3 worm cellular contexts compared by ENCODE assay signal in genomic region chrV:9544176-9544632, ce11.
A peak's percentile ranks its signal among the peaks of the same experiment; 100 is the strongest.
TF ChIP-seq lines count a peak whose summit lies in the region.

Gene mdf-1 (minus strand): TSS chrV:9544226.

TF ChIP-seq in whole organism, L1 larva, 84 proteins besides CTCF, POLR2A, EP300 and RAD21 (continued from another document and continues in another):
- TF ChIP-seq ceh-90 (tag; optimal IDR thresholded peaks at IDR 0.05; lab: Kevin White, UChicago) = no peak
- no peak for TF ChIP-seq sptf-1 (tag; optimal IDR thresholded peaks at IDR 0.05; lab: Kevin White, UChicago)
- peak; percentile 35 for TF ChIP-seq snpc-4 (tag; optimal IDR thresholded peaks at IDR 0.05; lab: Kevin White, UChicago)
- no peak for TF ChIP-seq aha-1 (tag; optimal IDR thresholded peaks at IDR 0.05; lab: Kevin White, UChicago)
- peak; percentile 32 for TF ChIP-seq unc-86 (tag; optimal IDR thresholded peaks at IDR 0.05; lab: Kevin White, UChicago)
- TF ChIP-seq fkh-4 (tag; optimal IDR thresholded peaks at IDR 0.05; lab: Kevin White, UChicago; ENCODE audit: borderline replicate concordance) = no peak
- no peak for TF ChIP-seq efl-3 (GFP tag; optimal IDR thresholded peaks at IDR 0.05; lab: Kevin White, UChicago)
- peak; percentile 85 for TF ChIP-seq C16A3.4 (tag; optimal IDR thresholded peaks at IDR 0.05; lab: Kevin White, UChicago)
- no peak for TF ChIP-seq vab-15 (tag; optimal IDR thresholded peaks at IDR 0.05; lab: Kevin White, UChicago)
- TF ChIP-seq fkh-10 (GFP tag; optimal IDR thresholded peaks at IDR 0.05; lab: Kevin White, UChicago) = no peak
- peak; percentile 40 for TF ChIP-seq irx-1 (tag; optimal IDR thresholded peaks at IDR 0.05; lab: Kevin White, UChicago)
- TF ChIP-seq tbx-2 (tag; optimal IDR thresholded peaks at IDR 0.05; lab: Kevin White, UChicago) = peak; percentile 60
- TF ChIP-seq nhr-28 (tag; optimal IDR thresholded peaks at IDR 0.05; lab: Kevin White, UChicago) = no peak
- TF ChIP-seq alr-1 (tag; optimal IDR thresholded peaks at IDR 0.05; lab: Kevin White, UChicago; ENCODE audit: borderline replicate concordance) = no peak
- no peak for TF ChIP-seq isw-1 (GFP tag; IDR thresholded peaks at IDR 0.05; lab: Robert Waterston, UW)
- TF ChIP-seq jun-1 (tag; optimal IDR thresholded peaks at IDR 0.05; lab: Kevin White, UChicago) = no peak
- peak; percentile 49 for TF ChIP-seq nhr-19 (GFP tag; conservative IDR thresholded peaks at IDR 0.05; lab: Robert Waterston, UW)
- TF ChIP-seq ceh-63 (GFP tag; optimal IDR thresholded peaks at IDR 0.05; lab: Kevin White, UChicago) = no peak
- no peak for TF ChIP-seq nhr-12 (tag; optimal IDR thresholded peaks at IDR 0.05; lab: Kevin White, UChicago)
- peak in 1 of 2 experiments; percentile 45 for TF ChIP-seq mdl-1 (tag; optimal IDR thresholded peaks at IDR 0.05; lab: Kevin White, UChicago)
- TF ChIP-seq lin-35 (GFP tag; optimal IDR thresholded peaks at IDR 0.05; lab: Kevin White, UChicago) = peak; percentile 90 to 96
- TF ChIP-seq F16B12.6 (tag; optimal IDR thresholded peaks at IDR 0.05; lab: Kevin White, UChicago) = peak; percentile 10
- peak; percentile 75 to 92 for TF ChIP-seq efl-1 (optimal IDR thresholded peaks at IDR 0.05; lab: Kevin White, UChicago)
- TF ChIP-seq efl-1 (GFP tag; optimal IDR thresholded peaks at IDR 0.05 in 1 of 2; lab: Kevin White, UChicago) = peak; percentile 91 to 99
- TF ChIP-seq ceh-82 (tag; optimal IDR thresholded peaks at IDR 0.05; lab: Kevin White, UChicago) = peak; percentile 14 to 68 (median 43)
- TF ChIP-seq xbp-1 (tag; optimal IDR thresholded peaks at IDR 0.05; lab: Kevin White, UChicago) = peak; percentile 60
- no peak for TF ChIP-seq grh-1 (GFP tag; IDR thresholded peaks at IDR 0.05; lab: Robert Waterston, UW)
- TF ChIP-seq skn-1 (tag; optimal IDR thresholded peaks at IDR 0.05; lab: Kevin White, UChicago) = peak; percentile 67
- TF ChIP-seq unc-62 (GFP tag; optimal IDR thresholded peaks at IDR 0.05; lab: Kevin White, UChicago) = no peak
- peak; percentile 67 for TF ChIP-seq swsn-7 (tag; optimal IDR thresholded peaks at IDR 0.05; lab: Kevin White, UChicago)
- TF ChIP-seq hlh-17 (GFP tag; optimal IDR thresholded peaks at IDR 0.05; lab: Kevin White, UChicago; ENCODE audit: borderline replicate concordance) = no peak
- no peak for TF ChIP-seq elt-2 (tag; optimal IDR thresholded peaks at IDR 0.05; lab: Kevin White, UChicago)
- TF ChIP-seq rnt-1 (tag; optimal IDR thresholded peaks at IDR 0.05; lab: Kevin White, UChicago) = peak; percentile 61
- TF ChIP-seq C04F5.9 (tag; optimal IDR thresholded peaks at IDR 0.05; lab: Kevin White, UChicago) = no peak
- no peak for TF ChIP-seq sox-4 (tag; optimal IDR thresholded peaks at IDR 0.05; lab: Kevin White, UChicago)
- peak; percentile 65 for TF ChIP-seq lin-15B (tag; optimal IDR thresholded peaks at IDR 0.05; lab: Kevin White, UChicago)
- TF ChIP-seq fos-1 (tag; optimal IDR thresholded peaks at IDR 0.05; lab: Kevin White, UChicago) = no peak
- TF ChIP-seq aly-2 (tag; optimal IDR thresholded peaks at IDR 0.05; lab: Kevin White, UChicago) = no peak
- TF ChIP-seq ceh-8 (GFP tag; optimal IDR thresholded peaks at IDR 0.05; lab: Kevin White, UChicago) = peak; percentile 34
- peak; percentile 68 for TF ChIP-seq nhr-90 (tag; optimal IDR thresholded peaks at IDR 0.05; lab: Kevin White, UChicago; ENCODE audit: poor library complexity)
- peak in 1 of 6 experiments; percentile 82 for TF ChIP-seq elt-3 (tag; optimal IDR thresholded peaks at IDR 0.05; lab: Kevin White, UChicago)
- peak; percentile 59 to 81 for TF ChIP-seq lsy-2 (tag; optimal IDR thresholded peaks at IDR 0.05; lab: Kevin White, UChicago)
- no peak for TF ChIP-seq nhr-77 (tag; optimal IDR thresholded peaks at IDR 0.05; lab: Kevin White, UChicago)
- peak; percentile 50 for TF ChIP-seq egl-13 (tag; optimal IDR thresholded peaks at IDR 0.05; lab: Kevin White, UChicago)

TF ChIP-seq in whole organism, L3 larva, 47 proteins besides CTCF, POLR2A, EP300 and RAD21 (continued from another document):
- TF ChIP-seq unc-39 (tag; optimal IDR thresholded peaks at IDR 0.05; lab: Kevin White, UChicago) (no peak), nfya-1 (tag; optimal IDR thresholded peaks at IDR 0.05; lab: Kevin White, UChicago; ENCODE audit: insufficient read depth) (peak; percentile 82), snpc-4 (tag; optimal IDR thresholded peaks at IDR 0.05; lab: Kevin White, UChicago) (peak; percentile 36), ama-1 (optimal IDR thresholded peaks at IDR 0.05; lab: Kevin White, UChicago) (peak; percentile 41), nhr-23 (tag; optimal IDR thresholded peaks at IDR 0.05; lab: Kevin White, UChicago) (peak; percentile 85), pqm-1 (tag; optimal IDR thresholded peaks at IDR 0.05; lab: Kevin White, UChicago) (peak; percentile 58)

TF ChIP-seq in whole organism, young adult, 124 proteins besides CTCF, POLR2A, EP300 and RAD21 (continued from another document):
- TF ChIP-seq B0261.1 (tag; optimal IDR thresholded peaks at IDR 0.05; lab: Kevin White, UChicago) (no peak), madf-6 (GFP tag; IDR thresholded peaks at IDR 0.05; lab: Robert Waterston, UW) (no peak), rcor-1 (GFP tag; IDR thresholded peaks at IDR 0.05; lab: Robert Waterston, UW) (0 out of 2 replicates have a peak, but pooled peaks have one; percentile 45), ztf-25 (GFP tag; IDR thresholded peaks at IDR 0.05; lab: Robert Waterston, UW) (no peak), mes-4 (tag; optimal IDR thresholded peaks at IDR 0.05; lab: Kevin White, UChicago) (no peak), tbp1 (GFP tag; optimal IDR thresholded peaks at IDR 0.05; lab: Kevin White, UChicago) (peak; percentile 53), ama-1 (optimal IDR thresholded peaks at IDR 0.05; lab: Kevin White, UChicago) (peak; percentile 20), ama-1 (GFP tag; optimal IDR thresholded peaks at IDR 0.05; lab: Kevin White, UChicago) (no peak), ets-4 (GFP tag; optimal IDR thresholded peaks at IDR 0.05; lab: Kevin White, UChicago) (no peak), F52B5.7 (tag; optimal IDR thresholded peaks at IDR 0.05; lab: Kevin White, UChicago) (no peak), ztf-22 (GFP tag; optimal IDR thresholded peaks at IDR 0.05; lab: Kevin White, UChicago) (no peak), xnd-1 (tag; optimal IDR thresholded peaks at IDR 0.05; lab: Kevin White, UChicago) (no peak), B0035.1 (tag; optimal IDR thresholded peaks at IDR 0.05; lab: Kevin White, UChicago) (peak; percentile 10), madf-10 (tag; optimal IDR thresholded peaks at IDR 0.05; lab: Kevin White, UChicago) (peak; percentile 26), aptf-2 (GFP tag; conservative IDR thresholded peaks at IDR 0.05; lab: Robert Waterston, UW) (no peak), lag-1 (GFP tag; IDR thresholded peaks at IDR 0.05; lab: Robert Waterston, UW) (no peak), repo-1 (tag; optimal IDR thresholded peaks at IDR 0.05; lab: Kevin White, UChicago) (peak; percentile 57), sea-2 (GFP tag; IDR thresholded peaks at IDR 0.05; lab: Robert Waterston, UW) (no peak), egl-18 (GFP tag; IDR thresholded peaks at IDR 0.05; lab: Robert Waterston, UW) (no peak), attf-5 (GFP tag; optimal IDR thresholded peaks at IDR 0.05; lab: Kevin White, UChicago) (peak; percentile 45), ccch-3 (GFP tag; optimal IDR thresholded peaks at IDR 0.05; lab: Kevin White, UChicago) (no peak), cebp-1 (GFP tag; IDR thresholded peaks at IDR 0.05; lab: Robert Waterston, UW) (no peak), cebp-1 (tag; optimal IDR thresholded peaks at IDR 0.05; lab: Kevin White, UChicago) (peak; percentile 65), egl-44 (GFP tag; IDR thresholded peaks at IDR 0.05; lab: Robert Waterston, UW) (no peak), gei-17 (GFP tag; optimal IDR thresholded peaks at IDR 0.05; lab: Kevin White, UChicago) (no peak), ceh-100 (GFP tag; IDR thresholded peaks at IDR 0.05; lab: Robert Waterston, UW) (0 out of 2 replicates have a peak, but pooled peaks have one; percentile 17), hlh-12 (tag; optimal IDR thresholded peaks at IDR 0.05; lab: Kevin White, UChicago) (no peak), Y95B8A.8 (GFP tag; IDR thresholded peaks at IDR 0.05; lab: Robert Waterston, UW) (no peak), attf-3 (GFP tag; conservative IDR thresholded peaks at IDR 0.05; lab: Robert Waterston, UW) (no peak), egrh-3 (GFP tag; IDR thresholded peaks at IDR 0.05; lab: Robert Waterston, UW) (no peak), F23B12.7 (tag; optimal IDR thresholded peaks at IDR 0.05; lab: Kevin White, UChicago; ENCODE audit: insufficient read depth) (peak; percentile 24), dox-1 (GFP tag; IDR thresholded peaks at IDR 0.05; lab: Robert Waterston, UW) (peak; percentile 49; the same call in 1 of the 2 replicates), nhr-120 (GFP tag; IDR thresholded peaks at IDR 0.05; lab: Robert Waterston, UW) (no peak), bed-2 (GFP tag; IDR thresholded peaks at IDR 0.05; lab: Robert Waterston, UW) (no peak), ZK185.1 (tag; optimal IDR thresholded peaks at IDR 0.05; lab: Kevin White, UChicago; ENCODE audit: poor library complexity, severe bottlenecking) (peak; percentile 58), athp-1 (tag; optimal IDR thresholded peaks at IDR 0.05; lab: Kevin White, UChicago) (no peak), aptf-3 (GFP tag; IDR thresholded peaks at IDR 0.05; lab: Robert Waterston, UW) (no peak), ztf-3 (GFP tag; optimal IDR thresholded peaks at IDR 0.05; lab: Kevin White, UChicago) (no peak), sdz-38 (tag; optimal IDR thresholded peaks at IDR 0.05; lab: Kevin White, UChicago) (no peak), hsf-1 (GFP tag; IDR thresholded peaks at IDR 0.05; lab: Robert Waterston, UW) (no peak), C06A6.2 (GFP tag; conservative IDR thresholded peaks at IDR 0.05; lab: Robert Waterston, UW) (peak; percentile 63), Y56A3A.18 (GFP tag; IDR thresholded peaks at IDR 0.05; lab: Robert Waterston, UW) (no peak), ztf-6 (GFP tag; IDR thresholded peaks at IDR 0.05; lab: Robert Waterston, UW) (no peak), hrde-1 (tag; optimal IDR thresholded peaks at IDR 0.05; lab: Kevin White, UChicago; ENCODE audit: borderline replicate concordance) (peak; percentile 34), snpc-1.3 (tag; optimal IDR thresholded peaks at IDR 0.05; lab: Kevin White, UChicago; ENCODE audit: insufficient read depth) (no peak), T07F8.4 (tag; optimal IDR thresholded peaks at IDR 0.05; lab: Kevin White, UChicago) (no peak), F33H1.4 (GFP tag; IDR thresholded peaks at IDR 0.05; lab: Robert Waterston, UW) (no peak), C17E4.6 (GFP tag; IDR thresholded peaks at IDR 0.05; lab: Robert Waterston, UW) (no peak), Y67H2A.10 (GFP tag; conservative IDR thresholded peaks at IDR 0.05; lab: Robert Waterston, UW) (no peak), dpff-1 (tag; optimal IDR thresholded peaks at IDR 0.05; lab: Kevin White, UChicago) (no peak), madf-8 (GFP tag; conservative IDR thresholded peaks at IDR 0.05; lab: Robert Waterston, UW) (no peak), F10E7.11 (tag; optimal IDR thresholded peaks at IDR 0.05; lab: Kevin White, UChicago) (no peak), Y79H2A.3 (GFP tag; conservative IDR thresholded peaks at IDR 0.05; lab: Robert Waterston, UW) (no peak), lsl-1 (GFP tag; optimal IDR thresholded peaks at IDR 0.05; lab: Kevin White, UChicago) (no peak), ceh-58 (GFP tag; IDR thresholded peaks at IDR 0.05; lab: Robert Waterston, UW) (no peak), T26A5.8 (tag; optimal IDR thresholded peaks at IDR 0.05; lab: Kevin White, UChicago) (no peak), nfya-2 (GFP tag; IDR thresholded peaks at IDR 0.05; lab: Robert Waterston, UW) (no peak), tlf-1 (GFP tag; optimal IDR thresholded peaks at IDR 0.05; lab: Kevin White, UChicago) (no peak), F55B11.4 (tag; optimal IDR thresholded peaks at IDR 0.05; lab: Kevin White, UChicago; ENCODE audit: borderline replicate concordance, insufficient read depth) (no peak), snpc-3.4 (tag; optimal IDR thresholded peaks at IDR 0.05; lab: Kevin White, UChicago) (peak; percentile 52), bed-1 (GFP tag; IDR thresholded peaks at IDR 0.05; lab: Robert Waterston, UW) (no peak), let-526 (GFP tag; IDR thresholded peaks at IDR 0.05; lab: Robert Waterston, UW) (no peak), ztf-28 (GFP tag; IDR thresholded peaks at IDR 0.05; lab: Robert Waterston, UW) (no peak), Y53F4B.3 (GFP tag; IDR thresholded peaks at IDR 0.05; lab: Robert Waterston, UW) (no peak), D2030.7 (GFP tag; IDR thresholded peaks at IDR 0.05; lab: Robert Waterston, UW) (peak; percentile 17; the same call in 1 of the 2 replicates), lin-26 (GFP tag; IDR thresholded peaks at IDR 0.05; lab: Robert Waterston, UW) (no peak), rec-8 (tag; optimal IDR thresholded peaks at IDR 0.05; lab: Kevin White, UChicago) (no peak), nfyb-1 (GFP tag; IDR thresholded peaks at IDR 0.05; lab: Robert Waterston, UW) (peak; percentile 34; the same call in 1 of the 2 replicates), lin-35 (GFP tag; optimal IDR thresholded peaks at IDR 0.05; lab: Kevin White, UChicago) (peak in 1 of 3 experiments; percentile 69), hlh-26 (GFP tag; conservative IDR thresholded peaks at IDR 0.05; lab: Robert Waterston, UW) (no peak), efl-1 (GFP tag; optimal IDR thresholded peaks at IDR 0.05; lab: Kevin White, UChicago) (peak; percentile 59), chd-7 (tag; optimal IDR thresholded peaks at IDR 0.05; lab: Kevin White, UChicago) (peak; percentile 21), F57A8.1 (GFP tag; optimal IDR thresholded peaks at IDR 0.05; lab: Kevin White, UChicago) (no peak), nhr-90 (tag; optimal IDR thresholded peaks at IDR 0.05; lab: Kevin White, UChicago) (no peak), unc-130 (GFP tag; optimal IDR thresholded peaks at IDR 0.05; lab: Kevin White, UChicago) (no peak), madf-3 (GFP tag; IDR thresholded peaks at IDR 0.05; lab: Robert Waterston, UW) (peak; percentile 69; the same call in 1 of the 2 replicates), attf-6 (GFP tag; IDR thresholded peaks at IDR 0.05; lab: Robert Waterston, UW) (no peak), somi-1 (GFP tag; optimal IDR thresholded peaks at IDR 0.05; lab: Kevin White, UChicago) (no peak), ceh-27 (GFP tag; optimal IDR thresholded peaks at IDR 0.05; lab: Kevin White, UChicago) (peak; percentile 60), snpc-1.1 (tag; optimal IDR thresholded peaks at IDR 0.05; lab: Kevin White, UChicago; ENCODE audit: insufficient read depth) (no peak), zfh-2 (GFP tag; conservative IDR thresholded peaks at IDR 0.05; lab: Robert Waterston, UW) (no peak), cebp-2 (GFP tag; IDR thresholded peaks at IDR 0.05; lab: Robert Waterston, UW) (no peak), nfya-1 (tag; optimal IDR thresholded peaks at IDR 0.05; lab: Kevin White, UChicago; ENCODE audit: borderline replicate concordance, insufficient read depth) (no peak), sptf-2 (GFP tag; optimal IDR thresholded peaks at IDR 0.05; lab: Kevin White, UChicago) (no peak), F39B2.1 (GFP tag; IDR thresholded peaks at IDR 0.05; lab: Robert Waterston, UW) (no peak), mxl-1 (tag; optimal IDR thresholded peaks at IDR 0.05; lab: Kevin White, UChicago) (no peak), lsy-27 (tag; optimal IDR thresholded peaks at IDR 0.05; lab: Kevin White, UChicago; ENCODE audit: borderline replicate concordance, insufficient read depth) (no peak), ceh-40 (GFP tag; IDR thresholded peaks at IDR 0.05; lab: Robert Waterston, UW) (no peak), nhr-80 (tag; optimal IDR thresholded peaks at IDR 0.05; lab: Kevin White, UChicago) (peak; percentile 56), fkh-3 (tag; optimal IDR thresholded peaks at IDR 0.05; lab: Kevin White, UChicago) (no peak)
